Worm (Caenorhabditis elegans): Measurements from ENCODE around the gene Y49E10.30.

The Y49E10.30 gene

ce11 chrIII:12351301-12351700 is 35.4 kb upstream of the Y49E10.30 start, which contains the start of the genes pph-4.1 and Y75B8A.31 (continued):
- TF ChIP-seq nhr-25 (tag; optimal IDR thresholded peaks at IDR 0.05; ENCODE audit: borderline replicate concordance, insufficient read depth) (no peak), lin-1 (GFP tag; IDR thresholded peaks at IDR 0.05) (peak; percentile 59; the same call in 1 of the 2 replicates), arid-1 (GFP tag; conservative IDR thresholded peaks at IDR 0.05) (peak; percentile 54; the same call in 1 of the 2 replicates), nhr-102 (tag; optimal IDR thresholded peaks at IDR 0.05) (peak; percentile 71), ceh-20 (GFP tag; IDR thresholded peaks at IDR 0.05) (peak; percentile 54; the same call in 1 of the 2 replicates), Y48G9A.11 (GFP tag; IDR thresholded peaks at IDR 0.05) (0 out of 2 replicates have a peak, but pooled peaks have one; percentile 45), nhr-111 (GFP tag; optimal IDR thresholded peaks at IDR 0.05) (no peak), dpl-1 (GFP tag; optimal IDR thresholded peaks at IDR 0.05) (peak; percentile 83), snpc-4 (tag; optimal IDR thresholded peaks at IDR 0.05) (no peak), pha-4 (GFP tag; IDR thresholded peaks at IDR 0.05) (peak; percentile 69), pha-4 (tag; optimal IDR thresholded peaks at IDR 0.05) (no peak), rbr-2 (tag; optimal IDR thresholded peaks at IDR 0.05) (peak; percentile 80), Y105C5A.15 (GFP tag; IDR thresholded peaks at IDR 0.05) (no peak)

ce11 chrIII:12356588-12356987 is 30.1 kb upstream of the Y49E10.30 start:
- TF ChIP-seq aha-1 (tag) (peak; percentile 91), saeg-2 (GFP tag; IDR thresholded peaks at IDR 0.05) (no peak), nhr-41 (GFP tag; IDR thresholded peaks at IDR 0.05) (no peak), snpc-1.2 (GFP tag; IDR thresholded peaks at IDR 0.05) (no peak)

DNA sequence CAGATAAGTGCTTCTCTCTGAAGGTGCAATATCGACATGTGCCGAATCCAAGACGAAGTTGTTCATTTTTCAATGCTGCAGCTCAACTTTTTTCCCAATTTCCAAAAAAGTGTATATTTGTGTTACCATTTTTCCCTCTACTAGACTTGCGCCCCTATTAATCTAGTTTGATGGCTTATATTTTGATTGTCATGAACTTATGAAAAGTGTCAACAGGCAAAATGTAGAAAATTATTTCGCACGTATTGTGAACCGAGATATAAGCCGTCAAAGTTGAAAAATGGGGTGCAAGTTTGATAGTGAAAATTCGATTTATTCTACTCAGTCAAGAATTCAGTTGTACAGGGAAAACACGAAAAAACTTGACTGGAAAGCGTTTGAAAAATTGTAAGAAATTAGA is 28.2 kb upstream of the Y49E10.30 start, which contains the start of gene Y75B8A.32:
Gene Y75B8A.32, minus strand, starts transcription at position 101 of the 400 bp plus-strand sequence.
- TF ChIP-seq dmd-9 (GFP tag; IDR thresholded peaks at IDR 0.05) (no peak), unc-39 (tag; optimal IDR thresholded peaks at IDR 0.05) (no peak), nhr-10 (tag; optimal IDR thresholded peaks at IDR 0.05) (no peak), dpl-1 (GFP tag; optimal IDR thresholded peaks at IDR 0.05) (no peak), ZK337.2 (GFP tag; IDR thresholded peaks at IDR 0.05) (no peak), ztf-11 (tag; optimal IDR thresholded peaks at IDR 0.05) (no peak), lsy-2 (tag; optimal IDR thresholded peaks at IDR 0.05) (no peak), mxl-2 (GFP tag; conservative IDR thresholded peaks at IDR 0.05) (no peak)

DNA sequence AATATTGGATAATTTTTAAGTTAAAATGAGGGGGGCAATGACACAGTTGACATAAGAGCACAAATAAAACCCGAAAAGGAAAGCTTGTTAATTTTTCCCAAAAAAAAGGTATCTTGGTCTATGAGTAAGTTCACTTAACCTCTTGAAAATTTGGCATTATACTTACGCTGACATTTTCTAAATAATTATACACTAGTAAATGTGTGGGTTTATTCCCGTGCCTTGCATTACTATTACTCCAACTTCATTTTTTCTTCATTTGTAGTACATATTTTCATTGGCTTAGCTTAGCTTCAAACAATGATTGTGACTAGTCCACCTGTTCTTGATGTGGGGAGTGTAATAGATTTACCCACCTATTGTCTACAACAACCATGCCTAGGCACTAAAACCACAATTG is 27.4 kb upstream of the Y49E10.30 start, which contains the start of gene Y75B8A.34:
Gene Y75B8A.34, plus strand, starts transcription at position 301 of the 400 bp plus-strand sequence.
- TF ChIP-seq spr-1 (tag; optimal IDR thresholded peaks at IDR 0.05): no peak
- TF ChIP-seq madf-9 (GFP tag; conservative IDR thresholded peaks at IDR 0.05): no peak
- no peak for TF ChIP-seq unc-62 (GFP tag; optimal IDR thresholded peaks at IDR 0.05 in 1 of 2)
- no peak for TF ChIP-seq unc-62 (tag; optimal IDR thresholded peaks at IDR 0.05)
- no peak for TF ChIP-seq dmd-9 (GFP tag; IDR thresholded peaks at IDR 0.05)
- no peak for TF ChIP-seq Y105C5A.15 (GFP tag; IDR thresholded peaks at IDR 0.05)
- TF ChIP-seq lir-3 (tag; optimal IDR thresholded peaks at IDR 0.05): no peak
- TF ChIP-seq T26A8.4 (GFP tag; IDR thresholded peaks at IDR 0.05): no peak
- no peak for TF ChIP-seq ces-1 (GFP tag; optimal IDR thresholded peaks at IDR 0.05)
- no peak for TF ChIP-seq ztf-11 (tag; optimal IDR thresholded peaks at IDR 0.05)
- TF ChIP-seq snpc-1.2 (GFP tag; IDR thresholded peaks at IDR 0.05): no peak
- TF ChIP-seq lin-38 (GFP tag; IDR thresholded peaks at IDR 0.05): no peak
- TF ChIP-seq pqm-1 (tag; optimal IDR thresholded peaks at IDR 0.05): no peak
- no peak for TF ChIP-seq R02D3.7 (tag; optimal IDR thresholded peaks at IDR 0.05)
- TF ChIP-seq snpc-4 (tag; optimal IDR thresholded peaks at IDR 0.05): no peak
- no peak for TF ChIP-seq saeg-2 (GFP tag; IDR thresholded peaks at IDR 0.05)
- no peak for TF ChIP-seq hif-1 (tag; optimal IDR thresholded peaks at IDR 0.05)
- no peak for TF ChIP-seq jun-1 (tag; optimal IDR thresholded peaks at IDR 0.05)
- TF ChIP-seq tra-1 (GFP tag; IDR thresholded peaks at IDR 0.05): no peak

Measured in whole organism, L4 larva.